Fruit fly (Drosophila melanogaster): ENCODE results near the gene Fdx1.

The Fdx1 gene

dm6 chr3L:9367431-9367867 is 3.6 kb downstream of the Fdx1 start (continued):
- TF ChIP-seq CG6808 (GFP tag; optimal IDR thresholded peaks at IDR 0.05), result peak; percentile 77
- no peak for TF ChIP-seq CG11294 (GFP tag; IDR thresholded peaks at IDR 0.05)
- no peak for TF ChIP-seq Hr4 (GFP tag; optimal IDR thresholded peaks at IDR 0.05)
- TF ChIP-seq fkh (GFP tag; optimal IDR thresholded peaks at IDR 0.05), result no peak
- TF ChIP-seq net (GFP tag; optimal IDR thresholded peaks at IDR 0.05), result no peak
- no peak for TF ChIP-seq CG6792 (GFP tag; optimal IDR thresholded peaks at IDR 0.05)
- TF ChIP-seq Sox102F (GFP tag; optimal IDR thresholded peaks at IDR 0.05), result no peak
- TF ChIP-seq topi (GFP tag; optimal IDR thresholded peaks at IDR 0.05), result no peak
- TF ChIP-seq CG8632 (GFP tag; optimal IDR thresholded peaks at IDR 0.05), result no peak
- TF ChIP-seq CG9139 (GFP tag; optimal IDR thresholded peaks at IDR 0.05), result peak; percentile 84
- TF ChIP-seq salr (GFP tag; optimal IDR thresholded peaks at IDR 0.05), result no peak
- peak; percentile 8 for TF ChIP-seq CG3032 (tag; optimal IDR thresholded peaks at IDR 0.05)
- TF ChIP-seq ss (GFP tag; optimal IDR thresholded peaks at IDR 0.05), result peak; percentile 78 to 81
- peak; percentile 72; the same call in 2 of the 3 replicates for TF ChIP-seq CG8119 (GFP tag; IDR thresholded peaks at IDR 0.05)
- no peak for TF ChIP-seq CG10631 (GFP tag; optimal IDR thresholded peaks at IDR 0.05)
- peak; percentile 20 for TF ChIP-seq CG34406 (GFP tag; optimal IDR thresholded peaks at IDR 0.05)
- peak; percentile 30 for TF ChIP-seq Sox14 (GFP tag; optimal IDR thresholded peaks at IDR 0.05)
- peak; percentile 54 for TF ChIP-seq CG6854 (GFP tag; optimal IDR thresholded peaks at IDR 0.05)
- no peak for TF ChIP-seq CG11902 (GFP tag; optimal IDR thresholded peaks at IDR 0.05)
- no peak for TF ChIP-seq CG31627 (GFP tag; optimal IDR thresholded peaks at IDR 0.05)
- no peak for TF ChIP-seq achi (GFP tag; optimal IDR thresholded peaks at IDR 0.05)
- TF ChIP-seq dac (GFP tag; optimal IDR thresholded peaks at IDR 0.05), result peak; percentile 26
- peak; percentile 59; the same call in 1 of the 3 replicates for TF ChIP-seq CG6163 (GFP tag; IDR thresholded peaks at IDR 0.05)
- peak; percentile 41 for TF ChIP-seq CG1621 (tag; optimal IDR thresholded peaks at IDR 0.05)
- peak; percentile 24 for TF ChIP-seq Ets96B (tag; optimal IDR thresholded peaks at IDR 0.05)
- TF ChIP-seq dsx (GFP tag; optimal IDR thresholded peaks at IDR 0.05; ENCODE audit: poor library complexity, severe bottlenecking), result peak; percentile 41
- peak; percentile 88 for TF ChIP-seq CG6276 (GFP tag; optimal IDR thresholded peaks at IDR 0.05)
- TF ChIP-seq acj6 (GFP tag; optimal IDR thresholded peaks at IDR 0.05), result no peak
- TF ChIP-seq fd85E (GFP tag; optimal IDR thresholded peaks at IDR 0.05), result no peak

dm6 chr3L:9366850-9367430 is 4.1 kb downstream of the Fdx1 start, which contains the start of the genes Klp67A and CG4452:
Gene Klp67A, minus strand, starts transcription at chr3L:9367046.
Gene CG4452, plus strand, starts transcription at chr3L:9367377.
- TF ChIP-seq CG4318 (GFP tag; optimal IDR thresholded peaks at IDR 0.05) (no peak), CG15336 (GFP tag; IDR thresholded peaks at IDR 0.05) (no peak), Hr38 (GFP tag; optimal IDR thresholded peaks at IDR 0.05) (no peak), Hr4 (GFP tag; optimal IDR thresholded peaks at IDR 0.05) (no peak), Ets96B (tag; optimal IDR thresholded peaks at IDR 0.05) (no peak), Sox15 (GFP tag; optimal IDR thresholded peaks at IDR 0.05) (no peak), Ets21C (GFP tag; optimal IDR thresholded peaks at IDR 0.05) (no peak), spab (GFP tag; optimal IDR thresholded peaks at IDR 0.05) (no peak), Gug (GFP tag; IDR thresholded peaks at IDR 0.05) (no peak), CG34406 (GFP tag; optimal IDR thresholded peaks at IDR 0.05) (no peak), Hr39 (GFP tag; optimal IDR thresholded peaks at IDR 0.05) (no peak), CG11902 (GFP tag; optimal IDR thresholded peaks at IDR 0.05) (peak; percentile 4), achi (GFP tag; optimal IDR thresholded peaks at IDR 0.05) (peak; percentile 2), topi (GFP tag; optimal IDR thresholded peaks at IDR 0.05) (no peak), CG6854 (GFP tag; optimal IDR thresholded peaks at IDR 0.05) (no peak), Blimp-1 (GFP tag; optimal IDR thresholded peaks at IDR 0.05) (no peak), CG10669 (GFP tag; optimal IDR thresholded peaks at IDR 0.05) (no peak), dsx (GFP tag; optimal IDR thresholded peaks at IDR 0.05; ENCODE audit: poor library complexity, severe bottlenecking) (no peak), Met (GFP tag; optimal IDR thresholded peaks at IDR 0.05) (no peak), salr (GFP tag; optimal IDR thresholded peaks at IDR 0.05) (no peak), CG32006 (GFP tag; optimal IDR thresholded peaks at IDR 0.05) (no peak), acj6 (GFP tag; optimal IDR thresholded peaks at IDR 0.05) (no peak), CG11762 (GFP tag; optimal IDR thresholded peaks at IDR 0.05; ENCODE audit: insufficient read depth) (no peak), cyc (GFP tag; optimal IDR thresholded peaks at IDR 0.05) (peak; percentile 30), eg (GFP tag; IDR thresholded peaks at IDR 0.05) (0 out of 3 replicates have a peak, but pooled peaks have one; percentile 16), CG6792 (GFP tag; optimal IDR thresholded peaks at IDR 0.05) (no peak), CG6808 (GFP tag; optimal IDR thresholded peaks at IDR 0.05) (no peak), net (GFP tag; optimal IDR thresholded peaks at IDR 0.05) (no peak), CG6276 (GFP tag; optimal IDR thresholded peaks at IDR 0.05) (no peak), Sox102F (GFP tag; optimal IDR thresholded peaks at IDR 0.05) (no peak), lz (GFP tag; optimal IDR thresholded peaks at IDR 0.05) (peak; percentile 38), Lpt (GFP tag; optimal IDR thresholded peaks at IDR 0.05) (no peak), fd85E (GFP tag; optimal IDR thresholded peaks at IDR 0.05) (no peak), fd59A (GFP tag; optimal IDR thresholded peaks at IDR 0.05) (no peak), ss (GFP tag; optimal IDR thresholded peaks at IDR 0.05) (no peak)

All from whole organism, prepupa.